Fruit fly (Drosophila melanogaster): Measurements from ENCODE around the gene rols.

DNA sequence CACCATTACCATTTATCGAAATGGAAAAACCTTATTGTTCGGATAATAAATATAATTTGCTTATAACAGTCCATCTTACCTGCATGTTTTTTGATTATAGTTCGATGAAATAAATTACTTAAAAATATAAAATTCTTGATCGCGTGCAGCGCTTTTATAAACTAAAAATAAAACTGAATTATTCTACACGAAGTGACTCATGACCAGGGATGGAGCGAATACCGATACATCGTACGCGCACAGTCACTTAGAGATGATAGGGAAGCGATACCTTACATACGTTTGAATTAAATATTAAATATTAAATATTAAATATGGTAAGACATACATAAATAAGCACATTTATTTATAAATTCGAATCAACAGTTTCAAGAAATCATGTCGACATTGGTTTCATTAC lies 71.7 kb downstream of the rols start, which contains the start of gene viaf:
- TF ChIP-seq CG14655 (GFP tag; optimal IDR thresholded peaks at IDR 0.05) (no peak), CG10348 (GFP tag; IDR thresholded peaks at IDR 0.05) (no peak)

Data from whole organism, pupa.